Fruit fly (Drosophila melanogaster) whole organism, embryonic: ENCODE measurements around the gene RpS14a.

Experiments used
- CG17361 ChIP-seq: fragments of 200-800 bp; sonication (Bioruptor generic); IDR thresholded peaks from 3 replicates; pipeline ENCODE4 v1.3.6; 2022; ENCODE audit warnings: missing biosample characterization, missing genetic modification characterization
- CG2712 ChIP-seq: fragments of 200-800 bp; optimal IDR thresholded peaks from 3 replicates; lab custom pipeline; 2019; ENCODE audit warnings: missing biosample characterization, mild to moderate bottlenecking, missing genetic modification characterization, moderate library complexity
- CG8281 ChIP-seq: fragments of 200-800 bp; sonication (Bioruptor generic); optimal IDR thresholded peaks from 2 replicates; lab custom pipeline; 2018; ENCODE audit warnings: missing biosample characterization, mild to moderate bottlenecking, missing genetic modification characterization, moderate library complexity
- Pdp1 ChIP-seq, 2 experiments: fragments of 200-800 bp; sonication (Bioruptor generic); optimal IDR thresholded peaks; 3 replicates each; lab custom pipeline; 2016; ENCODE audit warnings: missing biosample characterization in 2 of 2, missing genetic modification characterization in 2 of 2, mild to moderate bottlenecking in 1 of 2, moderate library complexity in 1 of 2
- br ChIP-seq: fragments of >200 bp; optimal IDR thresholded peaks from 2 replicates; lab custom pipeline; 2017
- grau ChIP-seq: fragments of 200-800 bp; optimal IDR thresholded peaks from 3 replicates; lab custom pipeline; 2019; ENCODE audit warnings: missing biosample characterization, mild to moderate bottlenecking, missing genetic modification characterization, moderate library complexity
- slbo ChIP-seq: fragments of 200-800 bp; sonication (Bioruptor generic); IDR thresholded peaks from 2 replicates; pipeline ENCODE4 v1.3.6; 2022; ENCODE audit warnings: missing biosample characterization, missing genetic modification characterization
- twi ChIP-seq: fragments of 200-800 bp; optimal IDR thresholded peaks from 2 replicates; lab custom pipeline; 2019; ENCODE audit warnings: missing biosample characterization, mild to moderate bottlenecking, missing genetic modification characterization, moderate library complexity

DNA sequence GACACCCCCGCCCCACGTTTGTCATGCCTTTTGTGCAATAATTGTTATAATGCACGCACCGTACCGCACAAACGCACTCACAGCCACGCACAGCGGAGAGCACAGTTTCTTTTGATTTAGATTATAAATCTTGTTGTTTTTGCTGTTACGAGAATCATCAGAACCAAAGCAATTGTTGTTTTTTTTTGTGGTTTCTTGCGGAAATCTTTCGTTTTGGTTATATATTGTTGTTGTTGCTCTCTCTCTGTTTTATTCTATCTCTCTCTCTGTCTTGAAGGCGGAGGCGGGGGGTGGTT lies 34.3 kb downstream of the RpS14a start:
- TF ChIP-seq CG17361 (GFP tag; lab: Robert Waterston, UW) (no peak), CG2712 (tag; lab: Kevin White, UChicago) (no peak), CG8281 (tag; lab: Kevin White, UChicago) (no peak), br (lab: Kevin White, UChicago) (no peak), grau (tag; lab: Kevin White, UChicago) (no peak), twi (no peak), Pdp1 (GFP tag; optimal IDR thresholded peaks at IDR 0.05; lab: Kevin White, UChicago) (peak in 1 of 2 experiments; percentile 52), slbo (GFP tag; lab: Robert Waterston, UW) (no peak)
